Fruit fly (Drosophila melanogaster): ENCODE results near the gene CG32603.

CG32603 gene

dm6 chrX:14213509-14214154, 29.3 kb downstream of the CG32603 start:
- no peak for TF ChIP-seq pad (GFP tag; optimal IDR thresholded peaks at IDR 0.05)
- TF ChIP-seq cnc (optimal IDR thresholded peaks at IDR 0.05) = no peak
- no peak for TF ChIP-seq CG14711 (tag; optimal IDR thresholded peaks at IDR 0.05)
- no peak for TF ChIP-seq bab1 (GFP tag; optimal IDR thresholded peaks at IDR 0.05)
- no peak for TF ChIP-seq Clk (GFP tag; optimal IDR thresholded peaks at IDR 0.05)
- TF ChIP-seq ovo (GFP tag; optimal IDR thresholded peaks at IDR 0.05) = no peak
- no peak for TF ChIP-seq toe (GFP tag; optimal IDR thresholded peaks at IDR 0.05)
- TF ChIP-seq tj (GFP tag; optimal IDR thresholded peaks at IDR 0.05) = peak; percentile 35

dm6 chrX:14214505-14215449, 30.4 kb downstream of the CG32603 start:
- TF ChIP-seq CG12768 (GFP tag; optimal IDR thresholded peaks at IDR 0.05) = peak; percentile 76
- peak; percentile 7 for TF ChIP-seq ovo (GFP tag; optimal IDR thresholded peaks at IDR 0.05)
- peak; percentile 64 for TF ChIP-seq pad (GFP tag; optimal IDR thresholded peaks at IDR 0.05)
- peak; percentile 86 for TF ChIP-seq CG7101 (tag; optimal IDR thresholded peaks at IDR 0.05)
- no peak for TF ChIP-seq Mnt (GFP tag; optimal IDR thresholded peaks at IDR 0.05)
- TF ChIP-seq CG7045 (GFP tag; optimal IDR thresholded peaks at IDR 0.05) = peak; percentile 88
- peak; percentile 59 for TF ChIP-seq kay (GFP tag; ENCODE audit: borderline replicate concordance)
- TF ChIP-seq cic (GFP tag; optimal IDR thresholded peaks at IDR 0.05) = no peak
- TF ChIP-seq bab1 (GFP tag; optimal IDR thresholded peaks at IDR 0.05) = peak; percentile 47
- peak; percentile 56 for TF ChIP-seq Clk (GFP tag; optimal IDR thresholded peaks at IDR 0.05)
- peak; percentile 83 for TF ChIP-seq CG33017 (tag; optimal IDR thresholded peaks at IDR 0.05)
- TF ChIP-seq CG14711 (tag; optimal IDR thresholded peaks at IDR 0.05) = peak; percentile 78
- peak; percentile 68 for TF ChIP-seq CG11617 (GFP tag; optimal IDR thresholded peaks at IDR 0.05)
- no peak for TF ChIP-seq CG1620 (GFP tag; optimal IDR thresholded peaks at IDR 0.05)
- peak; percentile 33 for TF ChIP-seq CG5204 (GFP tag; optimal IDR thresholded peaks at IDR 0.05)
- peak; percentile 17 for TF ChIP-seq Hr96 (GFP tag; optimal IDR thresholded peaks at IDR 0.05)
- TF ChIP-seq tj (GFP tag; optimal IDR thresholded peaks at IDR 0.05) = peak; percentile 76
- no peak for TF ChIP-seq Crg-1 (GFP tag; optimal IDR thresholded peaks at IDR 0.05)
- TF ChIP-seq toe (GFP tag; optimal IDR thresholded peaks at IDR 0.05) = peak; percentile 24
- no peak for TF ChIP-seq cnc (optimal IDR thresholded peaks at IDR 0.05)

dm6 chrX:14215834-14216233, 31.5 kb downstream of the CG32603 start:
- TF ChIP-seq kay (GFP tag; ENCODE audit: borderline replicate concordance) = no peak

- TF ChIP-seq CG33017 (tag; optimal IDR thresholded peaks at IDR 0.05) (no peak), CG11617 (GFP tag; optimal IDR thresholded peaks at IDR 0.05) (no peak), tj (GFP tag; optimal IDR thresholded peaks at IDR 0.05) (no peak), CG14711 (tag; optimal IDR thresholded peaks at IDR 0.05) (no peak), Hr96 (GFP tag; optimal IDR thresholded peaks at IDR 0.05) (no peak), CG12768 (GFP tag; optimal IDR thresholded peaks at IDR 0.05) (no peak), bab1 (GFP tag; optimal IDR thresholded peaks at IDR 0.05) (no peak), ovo (GFP tag; optimal IDR thresholded peaks at IDR 0.05) (no peak), Mnt (GFP tag; optimal IDR thresholded peaks at IDR 0.05) (no peak), CG7045 (GFP tag; optimal IDR thresholded peaks at IDR 0.05) (no peak), kay (GFP tag; ENCODE audit: borderline replicate concordance) (no peak), cic (GFP tag; optimal IDR thresholded peaks at IDR 0.05) (no peak), pad (GFP tag; optimal IDR thresholded peaks at IDR 0.05) (no peak), cnc (optimal IDR thresholded peaks at IDR 0.05) (no peak), Clk (GFP tag; optimal IDR thresholded peaks at IDR 0.05) (no peak)
Measured at dm6 chrX:14216844-14217243, 32.5 kb downstream of the CG32603 start.

dm6 chrX:14218045-14218483, 33.7 kb downstream of the CG32603 start:
- peak; percentile 4 for TF ChIP-seq Hr96 (GFP tag; optimal IDR thresholded peaks at IDR 0.05)
- TF ChIP-seq cnc (optimal IDR thresholded peaks at IDR 0.05) = no peak
- no peak for TF ChIP-seq CG5204 (GFP tag; optimal IDR thresholded peaks at IDR 0.05)
- peak; percentile 92 for TF ChIP-seq bab1 (GFP tag; optimal IDR thresholded peaks at IDR 0.05)
- peak; percentile 52 for TF ChIP-seq pad (GFP tag; optimal IDR thresholded peaks at IDR 0.05)
- peak; percentile 71 for TF ChIP-seq CG7045 (GFP tag; optimal IDR thresholded peaks at IDR 0.05)
- no peak for TF ChIP-seq kay (GFP tag; ENCODE audit: borderline replicate concordance)
- no peak for TF ChIP-seq cic (GFP tag; optimal IDR thresholded peaks at IDR 0.05)
- TF ChIP-seq CG1620 (GFP tag; optimal IDR thresholded peaks at IDR 0.05) = peak; percentile 38
- no peak for TF ChIP-seq Clk (GFP tag; optimal IDR thresholded peaks at IDR 0.05)
- peak; percentile 23 for TF ChIP-seq tj (GFP tag; optimal IDR thresholded peaks at IDR 0.05)
- TF ChIP-seq CG12768 (GFP tag; optimal IDR thresholded peaks at IDR 0.05) = peak; percentile 40
- TF ChIP-seq Mnt (GFP tag; optimal IDR thresholded peaks at IDR 0.05) = no peak
- TF ChIP-seq Crg-1 (GFP tag; optimal IDR thresholded peaks at IDR 0.05) = no peak
- peak; percentile 83 for TF ChIP-seq CG7101 (tag; optimal IDR thresholded peaks at IDR 0.05)
- peak; percentile 29 for TF ChIP-seq toe (GFP tag; optimal IDR thresholded peaks at IDR 0.05)
- TF ChIP-seq CG33017 (tag; optimal IDR thresholded peaks at IDR 0.05) = peak; percentile 65
- TF ChIP-seq CG14711 (tag; optimal IDR thresholded peaks at IDR 0.05) = peak; percentile 86
- TF ChIP-seq CG11617 (GFP tag; optimal IDR thresholded peaks at IDR 0.05) = peak; percentile 68
- TF ChIP-seq ovo (GFP tag; optimal IDR thresholded peaks at IDR 0.05) = no peak

- peak; percentile 9 for TF ChIP-seq bab1 (GFP tag; optimal IDR thresholded peaks at IDR 0.05)
- no peak for TF ChIP-seq CG5204 (GFP tag; optimal IDR thresholded peaks at IDR 0.05)
- no peak for TF ChIP-seq cic (GFP tag; optimal IDR thresholded peaks at IDR 0.05)
- no peak for TF ChIP-seq Mnt (GFP tag; optimal IDR thresholded peaks at IDR 0.05)
- peak; percentile 51 for TF ChIP-seq pad (GFP tag; optimal IDR thresholded peaks at IDR 0.05)
- TF ChIP-seq ovo (GFP tag; optimal IDR thresholded peaks at IDR 0.05) = peak; percentile 94
- no peak for TF ChIP-seq CG7101 (tag; optimal IDR thresholded peaks at IDR 0.05)
Measured at dm6 chrX:14221182-14221581, 36.8 kb downstream of the CG32603 start.

All from whole organism, adult.